Worm (Caenorhabditis elegans) whole organism, late embryonic: ENCODE results near the gene slc-25A18.1.

Experiments
- F13H6.1 ChIP-seq: sonication (generic microtip); optimal IDR thresholded peaks from 2 replicates; lab custom pipeline; 2016; ENCODE audit warnings: missing genetic modification characterization, missing compliant biosample characterization
- ceh-34 ChIP-seq: sonication (generic microtip); optimal IDR thresholded peaks from 2 replicates; lab custom pipeline; 2016; ENCODE audit warnings: mild to moderate bottlenecking, missing genetic modification characterization, missing compliant biosample characterization
- ceh-48 ChIP-seq: sonication (generic microtip); optimal IDR thresholded peaks from 2 replicates; lab custom pipeline; 2016; ENCODE audit warnings: missing genetic modification characterization, inconsistent platforms, missing compliant biosample characterization
- che-1 ChIP-seq: sonication (generic microtip); optimal IDR thresholded peaks from 2 replicates; lab custom pipeline; 2016; ENCODE audit warnings: mild to moderate bottlenecking, missing genetic modification characterization, missing compliant biosample characterization
- dve-1 ChIP-seq: sonication (generic microtip); optimal IDR thresholded peaks from 2 replicates; lab custom pipeline; 2017; ENCODE audit warnings: antibody characterized with exemption, mild to moderate bottlenecking, missing genetic modification characterization, missing compliant biosample characterization
- fax-1 ChIP-seq: sonication (generic microtip); optimal IDR thresholded peaks from 2 replicates; lab custom pipeline; 2016; ENCODE audit warnings: missing genotype, missing genetic modification characterization, missing compliant biosample characterization
- fkh-10 ChIP-seq: fragments of 150-350 bp; optimal IDR thresholded peaks from 2 replicates; lab custom pipeline; 2014; ENCODE audit warnings: missing biosample characterization, missing genetic modification reagents, missing genetic modification characterization
- gmeb-2 ChIP-seq: sonication (generic microtip); optimal IDR thresholded peaks from 2 replicates; lab custom pipeline; 2016; ENCODE audit warnings: missing genetic modification characterization, inconsistent platforms, missing compliant biosample characterization
- nhr-11 ChIP-seq: fragments of 150-350 bp; optimal IDR thresholded peaks from 2 replicates; lab custom pipeline; 2014; ENCODE audit warnings: missing biosample characterization, missing genetic modification characterization
- nhr-232 ChIP-seq: sonication (generic microtip); optimal IDR thresholded peaks from 2 replicates; lab custom pipeline; 2016; ENCODE audit warnings: missing genetic modification characterization, missing compliant biosample characterization
- tbx-2 ChIP-seq: sonication (generic microtip); optimal IDR thresholded peaks from 2 replicates; lab custom pipeline; 2016; ENCODE audit warnings: missing genetic modification characterization, missing compliant biosample characterization
- unc-55 ChIP-seq: sonication (generic microtip); optimal IDR thresholded peaks from 2 replicates; lab custom pipeline; 2017; ENCODE audit warnings: missing biosample characterization, missing genetic modification reagents, missing genetic modification characterization

DNA sequence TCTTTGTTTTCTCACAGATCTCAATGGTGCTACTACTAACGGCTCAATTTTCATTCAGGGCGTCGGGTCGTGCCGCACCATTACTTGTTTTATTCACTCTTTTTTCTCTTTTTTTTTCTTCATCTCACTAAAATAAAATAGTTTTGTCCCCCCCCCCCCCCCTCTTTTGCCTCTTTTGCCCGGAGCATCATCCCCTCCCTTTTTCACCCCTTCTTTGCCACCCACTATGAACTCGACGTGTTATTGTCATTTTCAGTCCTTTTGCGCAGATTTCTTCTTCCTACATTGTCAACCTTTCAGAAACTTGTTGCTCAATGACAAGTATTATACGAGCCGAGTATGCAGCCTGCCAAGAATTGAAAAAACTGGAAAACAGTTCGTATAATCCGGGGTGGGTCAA, 22.3 kb upstream of the slc-25A18.1 start, which contains the start of gene seb-3:
- TF ChIP-seq nhr-11 (no peak), fax-1 (tag; lab: Kevin White, UChicago) (no peak), dve-1 (no peak), unc-55 (no peak), gmeb-2 (tag; lab: Kevin White, UChicago) (no peak), fkh-10 (GFP tag; lab: Kevin White, UChicago) (no peak), F13H6.1 (tag; lab: Kevin White, UChicago) (no peak), nhr-232 (tag; lab: Kevin White, UChicago) (no peak), ceh-34 (no peak), ceh-48 (tag; lab: Kevin White, UChicago) (no peak), tbx-2 (tag; lab: Kevin White, UChicago) (no peak), che-1 (tag; lab: Kevin White, UChicago) (no peak)
